Fruit fly (Drosophila melanogaster) whole organism, prepupa: ENCODE data around the gene Pisd.

ENCODE experiments used
- Blimp-1 ChIP-seq: fragments of 200-800 bp; sonication (Bioruptor generic); optimal IDR thresholded peaks from 3 replicates; lab custom pipeline; 2017; ENCODE audit warnings: missing biosample characterization, missing genetic modification characterization, mild to moderate bottlenecking, moderate library complexity, missing genetic modification reagents
- CG11294 ChIP-seq: fragments of 200-800 bp; sonication (Bioruptor generic); IDR thresholded peaks from 2 replicates; pipeline ENCODE4 v1.3.6; 2022; ENCODE audit warnings: missing biosample characterization, missing genetic modification characterization
- CG11762 ChIP-seq: fragments of 200-800 bp; sonication (Bioruptor generic); optimal IDR thresholded peaks from 3 replicates; lab custom pipeline; 2016; ENCODE audit warnings: missing biosample characterization, missing genetic modification characterization; ENCODE audit not compliant: insufficient read depth
- CG11902 ChIP-seq: fragments of 200-800 bp; sonication (Bioruptor generic); optimal IDR thresholded peaks from 3 replicates; lab custom pipeline; 2016; ENCODE audit warnings: missing biosample characterization, missing genetic modification characterization
- CG15336 ChIP-seq: fragments of 200-800 bp; sonication (Bioruptor generic); IDR thresholded peaks from 2 replicates; pipeline ENCODE4 v1.3.6; 2022; ENCODE audit warnings: missing biosample characterization, missing genetic modification characterization
- CG16779 ChIP-seq: fragments of 200-800 bp; sonication (Bioruptor generic); optimal IDR thresholded peaks from 3 replicates; lab custom pipeline; 2017; ENCODE audit warnings: missing biosample characterization, mild to moderate bottlenecking, missing genetic modification characterization
- CG3032 ChIP-seq: fragments of 200-800 bp; optimal IDR thresholded peaks from 2 replicates; lab custom pipeline; 2019; ENCODE audit warnings: missing biosample characterization, mild to moderate bottlenecking, missing genetic modification characterization, moderate library complexity
- CG31627 ChIP-seq: fragments of 200-800 bp; sonication (Bioruptor generic); optimal IDR thresholded peaks from 3 replicates; lab custom pipeline; 2016; ENCODE audit warnings: missing biosample characterization, missing genetic modification characterization
- CG32006 ChIP-seq: fragments of 200-800 bp; sonication (Bioruptor generic); optimal IDR thresholded peaks from 3 replicates; lab custom pipeline; 2017; ENCODE audit warnings: missing biosample characterization, mild to moderate bottlenecking, missing genetic modification characterization
- CG34406 ChIP-seq: fragments of 200-800 bp; sonication (Bioruptor generic); optimal IDR thresholded peaks from 3 replicates; lab custom pipeline; 2016; ENCODE audit warnings: missing biosample characterization, missing genetic modification characterization
- CG4318 ChIP-seq: fragments of 200-800 bp; sonication (Bioruptor generic); optimal IDR thresholded peaks from 3 replicates; lab custom pipeline; 2017; ENCODE audit warnings: missing biosample characterization, mild to moderate bottlenecking, missing genetic modification characterization
- CG6163 ChIP-seq: fragments of 200-800 bp; sonication (Bioruptor generic); IDR thresholded peaks from 3 replicates; pipeline ENCODE4 v1.3.6; 2022; ENCODE audit warnings: missing biosample characterization, missing genetic modification characterization
- CG6276 ChIP-seq: fragments of 200-800 bp; sonication (Bioruptor generic); optimal IDR thresholded peaks from 2 replicates; lab custom pipeline; 2017; ENCODE audit warnings: missing biosample characterization, mild to moderate bottlenecking, missing genetic modification characterization
- CG6808 ChIP-seq: fragments of 200-800 bp; sonication (Bioruptor generic); optimal IDR thresholded peaks from 3 replicates; lab custom pipeline; 2017; ENCODE audit warnings: missing biosample characterization, missing genetic modification characterization, mild to moderate bottlenecking, moderate library complexity, missing genetic modification reagents
- CG6854 ChIP-seq: fragments of 200-800 bp; sonication (Bioruptor generic); optimal IDR thresholded peaks from 2 replicates; lab custom pipeline; 2017; ENCODE audit warnings: missing biosample characterization, mild to moderate bottlenecking, missing genetic modification characterization
- CG8119 ChIP-seq: fragments of 200-800 bp; sonication (Bioruptor generic); IDR thresholded peaks from 3 replicates; pipeline ENCODE4 v1.3.6; 2022; ENCODE audit warnings: missing biosample characterization, missing genetic modification characterization
- CG8319 ChIP-seq: fragments of 200-800 bp; sonication (Bioruptor generic); optimal IDR thresholded peaks from 3 replicates; lab custom pipeline; 2016; ENCODE audit warnings: missing biosample characterization, missing genetic modification characterization
- CG8632 ChIP-seq: fragments of 200-800 bp; sonication (Bioruptor generic); optimal IDR thresholded peaks from 3 replicates; lab custom pipeline; 2016; ENCODE audit warnings: missing biosample characterization, missing genetic modification characterization
- Gug ChIP-seq: fragments of 200-800 bp; sonication (Bioruptor generic); IDR thresholded peaks from 2 replicates; pipeline ENCODE4 v1.3.6; 2022; ENCODE audit warnings: missing biosample characterization, missing genetic modification characterization
- Hr39 ChIP-seq: fragments of 200-800 bp; sonication (Bioruptor generic); optimal IDR thresholded peaks from 2 replicates; lab custom pipeline; 2016; ENCODE audit warnings: missing biosample characterization, missing genetic modification characterization
- Hr4 ChIP-seq: fragments of 200-800 bp; sonication (Bioruptor generic); optimal IDR thresholded peaks from 3 replicates; lab custom pipeline; 2016; ENCODE audit warnings: missing biosample characterization, missing genetic modification characterization
- Lpt ChIP-seq: fragments of 200-800 bp; sonication (Bioruptor generic); optimal IDR thresholded peaks from 3 replicates; lab custom pipeline; 2016; ENCODE audit warnings: missing biosample characterization, missing genetic modification characterization
- Met ChIP-seq: fragments of 200-800 bp; sonication (Bioruptor generic); optimal IDR thresholded peaks from 3 replicates; lab custom pipeline; 2016; ENCODE audit warnings: missing biosample characterization, missing genetic modification characterization
- Smox ChIP-seq: fragments of 200-800 bp; sonication (Bioruptor generic); optimal IDR thresholded peaks from 3 replicates; lab custom pipeline; 2016; ENCODE audit warnings: missing biosample characterization, missing genetic modification characterization
- Sox14 ChIP-seq: fragments of 200-800 bp; sonication (Bioruptor generic); optimal IDR thresholded peaks from 3 replicates; lab custom pipeline; 2016; ENCODE audit warnings: missing biosample characterization, missing genetic modification characterization
- achi ChIP-seq: fragments of 200-800 bp; sonication (Bioruptor generic); optimal IDR thresholded peaks from 3 replicates; lab custom pipeline; 2016; ENCODE audit warnings: missing biosample characterization, missing genetic modification characterization
- acj6 ChIP-seq: fragments of 200-800 bp; sonication (Bioruptor generic); optimal IDR thresholded peaks from 3 replicates; lab custom pipeline; 2016; ENCODE audit warnings: missing biosample characterization, missing genetic modification characterization
- cyc ChIP-seq: fragments of 200-800 bp; sonication (Bioruptor generic); optimal IDR thresholded peaks from 3 replicates; lab custom pipeline; 2016; ENCODE audit warnings: missing biosample characterization, missing genetic modification characterization
- dsx ChIP-seq: fragments of 200-800 bp; optimal IDR thresholded peaks from 3 replicates; lab custom pipeline; 2019; ENCODE audit warnings: missing biosample characterization, mild to moderate bottlenecking, missing genetic modification characterization, moderate library complexity; ENCODE audit not compliant: poor library complexity, severe bottlenecking
- eg ChIP-seq: fragments of 200-800 bp; sonication (Bioruptor generic); IDR thresholded peaks from 3 replicates; pipeline ENCODE4 v1.3.6; 2022; ENCODE audit warnings: missing biosample characterization, missing genetic modification characterization
- esn ChIP-seq: fragments of 200-800 bp; sonication (Bioruptor generic); optimal IDR thresholded peaks from 2 replicates; lab custom pipeline; 2016; ENCODE audit warnings: missing biosample characterization, mild to moderate bottlenecking, missing genetic modification characterization, moderate library complexity
- fkh ChIP-seq: fragments of 200-800 bp; sonication (Bioruptor generic); optimal IDR thresholded peaks from 3 replicates; lab custom pipeline; 2017; ENCODE audit warnings: missing biosample characterization, mild to moderate bottlenecking, missing genetic modification characterization, moderate library complexity
- pdm3 ChIP-seq: fragments of 200-800 bp; sonication (Bioruptor generic); optimal IDR thresholded peaks from 3 replicates; lab custom pipeline; 2016; ENCODE audit warnings: missing biosample characterization, missing genetic modification characterization
- salr ChIP-seq, 2 experiments: fragments of 200-800 bp; sonication (Bioruptor generic); optimal IDR thresholded peaks; 3 replicates each; lab custom pipeline; 2016 to 2018; ENCODE audit warnings: missing biosample characterization in 2 of 2, missing genetic modification characterization in 2 of 2, mild to moderate bottlenecking in 1 of 2
- svp ChIP-seq: fragments of 200-800 bp; sonication (Bioruptor generic); peaks from one replicate; lab custom pipeline; 2016; ENCODE audit warnings: missing biosample characterization, missing genetic modification characterization
- vri ChIP-seq: fragments of 200-800 bp; sonication (Bioruptor generic); optimal IDR thresholded peaks from 3 replicates; lab custom pipeline; 2016; ENCODE audit warnings: missing biosample characterization, mild to moderate bottlenecking, missing genetic modification characterization

Gene Pisd

DNA sequence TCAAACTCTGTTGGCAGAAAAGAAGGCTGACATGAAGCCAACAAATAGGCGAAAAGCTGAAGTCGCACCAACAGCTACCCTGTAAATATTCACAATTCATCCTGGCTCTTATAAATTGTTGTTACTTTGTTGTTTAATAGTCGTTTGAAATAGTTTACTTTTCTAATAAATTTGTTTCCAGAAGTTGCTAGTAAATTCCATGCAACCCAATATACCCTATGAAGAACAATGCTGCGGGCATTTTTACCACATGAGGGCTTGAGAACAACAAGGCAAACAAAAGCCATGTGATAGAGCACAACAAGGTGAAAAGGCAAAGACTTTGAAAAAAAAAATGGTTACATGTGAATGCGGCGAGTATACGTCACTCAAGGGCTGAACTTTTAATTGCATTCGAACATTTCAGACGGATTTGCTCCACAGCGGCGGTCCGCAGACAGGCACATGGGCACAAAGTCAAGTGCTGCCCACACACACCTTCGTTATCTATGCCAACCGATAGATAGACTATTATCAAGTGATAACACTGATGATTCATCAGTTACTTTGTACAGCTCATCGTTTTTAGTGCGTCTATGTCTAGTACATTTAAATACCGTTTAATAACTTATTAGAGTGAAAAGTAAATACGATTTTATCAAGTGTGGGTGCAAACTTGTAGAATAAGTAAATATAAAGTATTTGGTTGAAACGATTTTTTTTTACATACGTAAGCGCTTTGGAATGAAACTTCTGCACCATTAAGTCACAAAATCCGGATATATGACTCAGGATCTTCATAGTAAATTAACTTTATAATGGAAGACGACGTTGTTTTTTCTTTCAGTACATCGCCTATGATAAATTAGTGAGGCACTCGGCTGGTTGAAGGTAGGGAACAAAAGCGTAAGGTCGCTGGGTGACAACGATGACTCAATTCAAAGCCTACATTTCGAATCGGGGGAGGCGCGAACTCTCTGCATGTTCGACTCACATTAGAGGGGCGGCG is 48.8 kb downstream of the Pisd start (continued):
- peak; percentile 25 for TF ChIP-seq dsx
- TF ChIP-seq CG4318 (GFP tag; lab: Kevin White, UChicago), result peak; percentile 36
- peak; percentile 39 for TF ChIP-seq CG8632 (GFP tag; lab: Kevin White, UChicago)
- TF ChIP-seq Sox14 (GFP tag; lab: Kevin White, UChicago), result peak; percentile 89
- TF ChIP-seq Gug (GFP tag; lab: Robert Waterston, UW), result peak; percentile 74
- TF ChIP-seq esn (GFP tag; lab: Kevin White, UChicago), result peak; percentile 76
- TF ChIP-seq CG11294, result peak; percentile 57; the same call in 1 of the 2 replicates
- peak; percentile 67 for TF ChIP-seq Lpt
- TF ChIP-seq Hr39 (GFP tag; lab: Kevin White, UChicago), result peak; percentile 87
- peak; percentile 72 for TF ChIP-seq CG32006 (GFP tag; lab: Kevin White, UChicago)
- peak; percentile 74 for TF ChIP-seq Met (GFP tag; lab: Kevin White, UChicago)
- peak; percentile 65 for TF ChIP-seq vri (GFP tag; lab: Kevin White, UChicago)
- TF ChIP-seq CG11902, result peak; percentile 41
- TF ChIP-seq fkh, result peak; percentile 17
- peak; percentile 86 for TF ChIP-seq svp
- TF ChIP-seq achi (GFP tag; lab: Kevin White, UChicago), result peak; percentile 74
- TF ChIP-seq salr (GFP tag; optimal IDR thresholded peaks at IDR 0.05; lab: Kevin White, UChicago), result peak; percentile 33 to 66
- TF ChIP-seq CG6276 (GFP tag; lab: Kevin White, UChicago), result peak; percentile 43
- TF ChIP-seq CG6163 (GFP tag; lab: Robert Waterston, UW), result peak; percentile 89
- peak; percentile 18 for TF ChIP-seq CG6808
- peak; percentile 42 for TF ChIP-seq CG8319 (GFP tag; lab: Kevin White, UChicago)
- TF ChIP-seq CG16779 (tag; lab: Kevin White, UChicago), result no peak
- peak; percentile 4 for TF ChIP-seq Blimp-1 (GFP tag; lab: Kevin White, UChicago)
- TF ChIP-seq CG6854 (GFP tag; lab: Kevin White, UChicago), result no peak
- peak; percentile 31 for TF ChIP-seq CG11762
- TF ChIP-seq CG3032 (tag; lab: Kevin White, UChicago), result peak; percentile 45
- TF ChIP-seq eg, result peak; percentile 72

DNA sequence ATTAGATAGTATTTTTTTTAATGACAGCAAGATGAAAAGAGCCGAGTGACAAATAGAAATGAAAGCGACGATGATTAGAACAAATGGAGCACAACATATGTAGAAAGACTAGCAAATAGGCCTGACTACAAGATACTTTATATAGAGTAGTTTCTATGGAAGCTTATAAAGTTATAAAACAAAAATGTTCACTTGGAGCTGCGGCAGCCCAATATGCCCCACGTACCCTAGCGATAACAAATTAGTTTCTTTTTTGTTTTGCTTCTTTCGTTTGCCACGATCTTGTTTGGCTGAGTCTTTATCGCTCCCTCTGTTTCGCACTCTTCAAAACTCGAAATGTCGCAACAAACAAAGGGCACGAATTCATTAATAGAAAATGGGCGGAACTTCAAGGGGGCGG is 50.1 kb downstream of the Pisd start:
- TF ChIP-seq fkh (no peak), CG8119 (GFP tag; lab: Robert Waterston, UW) (0 out of 3 replicates have a peak, but pooled peaks have one; percentile 17), Hr4 (GFP tag; lab: Kevin White, UChicago) (peak; percentile 26), pdm3 (peak; percentile 5), eg (0 out of 3 replicates have a peak, but pooled peaks have one; percentile 15), CG32006 (GFP tag; lab: Kevin White, UChicago) (peak; percentile 17), cyc (no peak)

DNA sequence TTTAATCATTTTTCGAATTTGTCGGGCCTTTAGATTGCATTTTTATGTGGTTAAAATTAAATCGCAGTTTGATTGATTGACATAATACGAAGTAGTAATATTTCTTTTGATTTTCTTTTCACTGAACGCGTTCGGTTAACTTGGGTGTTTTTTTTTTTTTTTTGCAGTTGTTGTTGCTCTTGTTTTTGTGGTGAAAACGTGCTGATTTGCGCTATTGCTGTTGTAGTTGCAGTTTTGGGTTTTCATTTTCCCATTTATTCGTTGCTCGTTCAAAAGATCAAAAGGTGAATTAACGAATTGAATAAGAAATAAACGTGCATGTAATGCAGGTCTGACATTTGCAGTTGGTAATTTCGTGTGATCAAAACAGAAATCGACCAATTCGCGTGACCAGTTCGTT is 50.9 kb downstream of the Pisd start:
- no peak for TF ChIP-seq salr (GFP tag; optimal IDR thresholded peaks at IDR 0.05; lab: Kevin White, UChicago)
- TF ChIP-seq CG8319 (GFP tag; lab: Kevin White, UChicago), result no peak
- no peak for TF ChIP-seq Smox (GFP tag; lab: Kevin White, UChicago)
- no peak for TF ChIP-seq acj6 (GFP tag; lab: Kevin White, UChicago)
- TF ChIP-seq Gug (GFP tag; lab: Robert Waterston, UW), result no peak
- no peak for TF ChIP-seq CG34406 (GFP tag; lab: Kevin White, UChicago)
- no peak for TF ChIP-seq CG15336 (GFP tag; lab: Robert Waterston, UW)
- no peak for TF ChIP-seq CG31627 (GFP tag; lab: Kevin White, UChicago)
- no peak for TF ChIP-seq CG3032 (tag; lab: Kevin White, UChicago)
